Fruit fly (Drosophila melanogaster): Measurements from ENCODE around the gene Npc2c.

Npc2c gene

DNA sequence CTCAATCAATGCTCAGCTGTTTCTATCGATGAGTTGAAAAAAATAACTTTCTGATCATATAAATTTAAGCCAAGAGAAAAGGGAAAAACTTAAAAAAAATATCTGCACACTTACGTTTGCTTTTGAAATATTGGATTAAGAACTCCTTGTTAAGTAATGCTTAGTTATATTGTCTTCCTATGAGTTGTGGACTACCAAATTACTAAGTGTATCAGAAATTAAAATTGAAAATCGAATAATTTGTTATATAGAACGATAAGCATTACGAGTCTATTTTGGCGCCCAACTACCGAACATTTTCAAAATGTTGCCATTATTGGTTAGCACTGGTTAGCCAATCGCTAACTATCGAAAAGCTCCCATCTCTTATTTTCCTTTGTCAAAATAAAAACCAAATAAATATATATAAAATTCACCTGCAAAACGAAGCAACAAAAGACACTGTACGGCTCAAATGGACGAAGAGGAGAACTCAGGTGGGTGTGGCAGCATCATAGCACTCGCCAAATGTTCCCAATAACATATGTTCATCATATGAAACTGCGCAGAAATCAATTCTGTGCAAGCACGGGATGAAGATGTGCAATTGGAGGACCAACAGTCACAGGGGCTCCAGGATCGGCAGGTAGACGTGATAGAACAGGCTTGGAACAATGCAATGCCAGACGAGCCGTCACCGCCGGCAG lies 11.1 kb upstream of the Npc2c start, which contains the start of gene ohgt:
ohgt (plus strand) TSS at position 358 of the 686 bp plus-strand sequence.
- TF ChIP-seq noc (tag; optimal IDR thresholded peaks at IDR 0.05): no peak

DNA sequence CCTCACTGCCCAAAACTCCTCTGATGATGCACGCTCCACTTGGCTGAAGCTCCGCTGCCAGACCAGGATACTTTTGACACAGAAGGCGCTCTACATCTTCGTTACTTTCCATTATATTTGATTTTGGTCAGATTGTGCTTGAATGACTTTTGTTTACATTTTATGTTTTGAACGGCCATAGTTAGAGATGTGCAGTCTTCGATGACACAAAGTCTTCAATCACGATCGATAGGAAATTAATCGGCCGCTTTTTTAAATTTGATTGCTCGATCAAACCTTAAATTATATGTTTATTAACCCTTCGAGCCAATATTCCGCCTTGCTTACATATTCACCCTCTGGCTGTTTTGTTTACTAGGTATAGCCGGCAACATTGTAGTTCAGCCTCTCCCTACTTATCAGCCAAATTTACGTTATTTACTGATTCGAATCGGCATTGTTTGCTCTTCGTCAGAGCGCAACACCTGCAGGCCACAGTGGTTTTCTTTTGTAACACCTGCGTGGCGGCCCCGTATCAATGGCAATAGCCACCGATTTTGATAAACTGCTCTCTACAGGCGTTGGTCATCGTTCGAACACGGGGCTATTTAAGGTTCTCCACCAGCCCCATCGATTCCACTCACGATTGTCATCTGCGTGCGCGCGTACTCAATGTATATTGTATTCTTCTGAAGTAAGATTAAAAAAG lies 7.2 kb upstream of the Npc2c start, which contains the start of the genes Fancl and Npc2e:
Fancl (minus strand) TSS at position 175 of the 688 bp plus-strand sequence.
Npc2e (plus strand) TSS at position 638 of the 688 bp plus-strand sequence.
- TF ChIP-seq noc (tag; optimal IDR thresholded peaks at IDR 0.05): no peak

dm6 chr3R:10053559-10053958 lies 6.5 kb upstream of the Npc2c start:
- TF ChIP-seq noc (tag; optimal IDR thresholded peaks at IDR 0.05): no peak

DNA sequence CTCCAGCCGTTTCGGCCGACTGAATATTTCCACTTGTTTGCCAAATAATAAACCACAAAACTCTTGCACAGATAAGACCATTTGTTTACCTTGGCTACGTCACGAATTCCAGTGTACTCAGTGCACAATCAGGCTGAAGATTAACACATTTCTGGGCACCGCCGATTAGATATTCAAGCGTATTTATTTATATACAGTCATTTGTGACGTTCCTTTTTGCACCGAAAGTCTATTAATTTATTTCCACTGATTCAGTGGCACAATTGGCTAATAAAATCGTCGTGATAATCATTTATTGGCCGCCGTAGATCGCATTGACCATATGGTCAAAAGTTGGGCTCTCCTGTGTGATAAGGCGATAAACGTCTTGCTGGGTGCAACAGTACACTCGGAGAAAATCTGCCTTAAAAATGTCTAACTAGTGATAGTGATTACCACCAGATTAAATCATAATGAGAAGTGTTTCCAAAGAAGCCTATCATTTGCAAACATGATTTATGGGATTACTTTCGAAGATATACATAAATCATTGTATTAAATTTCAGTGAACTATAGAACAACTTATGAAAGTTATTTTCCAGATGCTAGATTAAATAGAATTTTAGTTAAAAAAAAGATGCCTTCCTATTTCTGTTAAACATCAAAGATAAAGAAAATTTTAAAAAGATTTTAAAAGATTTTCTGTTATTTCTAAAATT lies 5.6 kb upstream of the Npc2c start:
- TF ChIP-seq noc (tag; optimal IDR thresholded peaks at IDR 0.05): peak; percentile 88

dm6 chr3R:10055004-10055403 lies 5.0 kb upstream of the Npc2c start:
- no peak for TF ChIP-seq noc (tag; optimal IDR thresholded peaks at IDR 0.05)

DNA sequence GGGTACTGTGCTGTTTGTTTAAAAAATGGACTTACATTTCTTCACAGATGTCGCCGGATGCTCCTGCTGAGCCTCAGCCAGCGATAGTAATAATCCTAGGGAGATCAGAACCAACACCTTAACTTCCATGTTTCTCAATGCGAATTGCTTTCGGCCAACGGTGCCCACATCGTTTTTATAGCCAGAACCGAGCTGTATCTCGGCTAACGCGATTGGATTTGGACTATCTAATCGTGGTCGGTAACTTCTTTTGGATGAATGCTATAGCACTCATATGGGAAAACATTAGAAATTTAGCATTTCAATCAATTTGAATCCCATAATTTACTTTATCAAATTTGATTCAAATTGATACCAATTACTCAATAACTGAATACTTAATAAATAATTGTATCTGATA lies 4.1 kb upstream of the Npc2c start, which contains the start of gene Npc2d:
Npc2d (minus strand) TSS at position 133 of the 400 bp plus-strand sequence.
- TF ChIP-seq noc (tag; optimal IDR thresholded peaks at IDR 0.05): no peak

- no peak for TF ChIP-seq noc (tag; optimal IDR thresholded peaks at IDR 0.05)
Measured at dm6 chr3R:10056647-10057046, 3.4 kb upstream of the Npc2c start.

DNA sequence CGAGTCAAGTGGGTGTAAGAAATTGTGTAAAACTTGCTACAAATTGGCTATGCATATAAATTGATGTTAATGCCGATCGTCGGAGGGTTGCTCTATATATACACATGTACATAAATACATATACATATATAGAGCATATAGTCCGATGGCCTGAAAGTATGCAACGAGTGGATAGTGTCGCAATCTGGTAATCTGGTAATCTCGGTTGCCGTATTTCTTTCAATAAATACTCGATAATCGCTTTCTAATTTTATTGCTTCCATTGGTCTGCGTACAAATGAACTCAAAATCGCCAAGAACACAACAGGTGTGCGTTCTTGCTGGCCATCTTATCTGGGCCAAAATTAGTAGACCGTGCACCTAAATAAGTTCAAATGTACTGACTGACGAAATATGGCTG lies 694 bp upstream of the Npc2c start:
- TF ChIP-seq noc (tag; optimal IDR thresholded peaks at IDR 0.05): peak; percentile 61

DNA sequence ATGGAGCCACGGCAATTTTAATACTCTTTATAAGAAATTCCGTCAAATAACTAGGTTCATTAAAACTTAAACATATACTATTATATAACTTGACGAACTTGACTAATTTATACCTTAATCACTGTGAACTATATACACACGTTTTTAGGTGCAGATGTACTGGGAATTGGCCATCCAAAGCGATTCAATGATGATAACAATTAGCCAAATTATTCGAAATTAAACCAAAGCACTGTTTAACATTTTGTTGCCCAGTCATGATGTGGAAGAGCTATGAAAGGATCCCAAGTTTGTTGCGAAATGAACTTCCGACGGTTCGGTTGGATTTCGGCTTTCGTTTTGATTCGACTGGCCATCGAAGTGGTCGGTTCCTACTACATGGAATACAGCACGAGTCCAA lies 2.3 kb downstream of the Npc2c start, which contains the start of gene CG33630:
CG33630 (plus strand) TSS at position 301 of the 400 bp plus-strand sequence.
- no peak for TF ChIP-seq noc (tag; optimal IDR thresholded peaks at IDR 0.05)

DNA sequence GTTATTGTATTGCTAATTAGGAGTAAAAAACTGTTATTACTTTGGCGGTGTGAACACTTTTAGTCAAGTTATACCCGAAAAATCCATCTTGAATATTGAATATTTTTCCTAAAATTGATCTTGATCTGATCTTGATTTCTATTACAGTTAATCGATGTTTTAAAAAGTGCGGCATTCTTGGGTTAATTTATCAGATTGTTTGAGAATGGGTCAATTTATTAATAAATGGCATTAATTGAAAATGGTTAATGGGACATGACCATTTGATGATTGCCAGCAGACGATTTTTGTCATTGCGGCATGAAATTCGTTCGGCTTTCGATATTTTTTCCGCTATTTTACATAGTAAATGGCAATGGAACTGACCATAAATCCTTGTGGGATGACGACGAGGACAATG lies 3.7 kb downstream of the Npc2c start, which contains the start of gene CG33631:
CG33631 (plus strand) TSS at position 301 of the 400 bp plus-strand sequence.
- no peak for TF ChIP-seq noc (tag; optimal IDR thresholded peaks at IDR 0.05)

DNA sequence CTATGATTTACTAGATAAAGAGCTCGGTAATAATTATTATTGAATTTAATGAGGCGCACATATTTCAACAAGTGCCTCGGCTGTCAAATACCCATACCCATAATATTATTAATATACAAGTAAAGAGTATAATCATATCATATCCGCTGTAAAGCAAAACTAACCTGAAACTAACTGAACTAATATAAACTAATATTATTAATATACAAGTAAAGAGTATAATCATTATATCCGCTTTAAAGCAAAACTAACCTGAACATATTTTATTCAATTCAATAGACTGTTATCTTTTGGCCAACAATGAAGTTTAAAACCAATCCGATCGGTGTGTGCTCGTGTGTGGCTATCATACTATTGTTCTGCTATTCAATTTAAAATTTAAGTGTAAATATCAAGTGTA lies 6.4 kb downstream of the Npc2c start, which contains the start of gene CG33783:
CG33783 (plus strand) TSS at position 301 of the 400 bp plus-strand sequence.
- TF ChIP-seq noc (tag; optimal IDR thresholded peaks at IDR 0.05): no peak

dm6 chr3R:10067605-10068004 lies 7.6 kb downstream of the Npc2c start, which contains the start of gene CG33784:
CG33784 (plus strand) TSS chr3R:10067905.
- no peak for TF ChIP-seq noc (tag; optimal IDR thresholded peaks at IDR 0.05)

dm6 chr3R:10068780-10069179 lies 8.7 kb downstream of the Npc2c start:
- no peak for TF ChIP-seq noc (tag; optimal IDR thresholded peaks at IDR 0.05)

dm6 chr3R:10070195-10070594 lies 10.1 kb downstream of the Npc2c start:
- no peak for TF ChIP-seq noc (tag; optimal IDR thresholded peaks at IDR 0.05)

dm6 chr3R:10070817-10071216 lies 10.8 kb downstream of the Npc2c start, which contains the start of gene nerfin-2:
nerfin-2 (plus strand) TSS chr3R:10071117.
- no peak for TF ChIP-seq noc (tag; optimal IDR thresholded peaks at IDR 0.05)

dm6 chr3R:10075323-10075788 lies 15.3 kb downstream of the Npc2c start, which contains the start of gene Alp13:
Alp13 (minus strand) TSS chr3R:10075373.
- no peak for TF ChIP-seq noc (tag; optimal IDR thresholded peaks at IDR 0.05)

Measured in whole organism, larva.